Worm (Caenorhabditis elegans) whole organism, early embryonic: Measurements from ENCODE around the gene lgg-2.

Experiments
- B0310.2 ChIP-seq: sonication (generic microtip); optimal IDR thresholded peaks from 2 replicates; lab custom pipeline; 2016; ENCODE audit warnings: mild to moderate bottlenecking, missing genetic modification characterization, missing compliant biosample characterization
- F13C5.2 ChIP-seq: sonication (generic microtip); optimal IDR thresholded peaks from 2 replicates; lab custom pipeline; 2017; ENCODE audit warnings: mild to moderate bottlenecking, missing genetic modification characterization, inconsistent platforms, missing compliant biosample characterization
- aly-1 ChIP-seq: sonication (generic microtip); optimal IDR thresholded peaks from 2 replicates; lab custom pipeline; 2016; ENCODE audit warnings: missing genetic modification characterization, missing compliant biosample characterization
- ama-1 ChIP-seq: fragments of 150-350 bp; optimal IDR thresholded peaks from 2 replicates; lab custom pipeline; 2014
- ceh-13 ChIP-seq: fragments of 200-800 bp; sonication (Bioruptor generic); optimal IDR thresholded peaks from 2 replicates; lab custom pipeline; 2018; ENCODE audit warnings: mild to moderate bottlenecking, missing genetic modification characterization, missing compliant biosample characterization
- ceh-36 ChIP-seq: sonication (generic microtip); optimal IDR thresholded peaks from 2 replicates; lab custom pipeline; 2016; ENCODE audit warnings: missing genetic modification characterization, inconsistent platforms, missing compliant biosample characterization
- ets-7 ChIP-seq: sonication (generic microtip); optimal IDR thresholded peaks from 2 replicates; lab custom pipeline; 2016; ENCODE audit warnings: missing genotype, missing genetic modification characterization, missing compliant biosample characterization
- flt-1 ChIP-seq: fragments of 200-800 bp; sonication (Bioruptor generic); IDR thresholded peaks from 2 replicates; pipeline ENCODE4 v1.3.6; 2022; ENCODE audit warnings: missing genetic modification characterization, missing compliant biosample characterization
- hmbx-1 ChIP-seq: sonication (generic microtip); optimal IDR thresholded peaks from 2 replicates; lab custom pipeline; 2016; ENCODE audit warnings: mild to moderate bottlenecking, missing genetic modification characterization, missing compliant biosample characterization
- hmg-4 ChIP-seq: fragments of 200-800 bp; sonication (Bioruptor generic); optimal IDR thresholded peaks from 2 replicates; lab custom pipeline; 2018; ENCODE audit warnings: mild to moderate bottlenecking, missing genetic modification characterization, missing compliant biosample characterization
- hnd-1 ChIP-seq: sonication (generic microtip); optimal IDR thresholded peaks from 2 replicates; lab custom pipeline; 2016; ENCODE audit warnings: missing genetic modification characterization, missing compliant biosample characterization
- pes-1 ChIP-seq: fragments of 200-800 bp; sonication (Bioruptor generic); IDR thresholded peaks from 2 replicates; pipeline ENCODE4 v1.3.6; 2022; ENCODE audit warnings: missing genetic modification reagents, missing genetic modification characterization, missing compliant biosample characterization
- scrt-1 ChIP-seq: fragments of 200-800 bp; sonication (Bioruptor generic); IDR thresholded peaks from 2 replicates; pipeline ENCODE4 v1.3.6; 2022; ENCODE audit warnings: missing genetic modification characterization, missing compliant biosample characterization
- sea-1 ChIP-seq: fragments of 200-800 bp; sonication (Bioruptor generic); conservative IDR thresholded peaks from 2 replicates; pipeline ENCODE4 v1.3.6; 2022; ENCODE audit warnings: missing genetic modification characterization, missing compliant biosample characterization
- tbx-11 ChIP-seq: fragments of 200-800 bp; sonication (Bioruptor generic); IDR thresholded peaks from 2 replicates; pipeline ENCODE4 v1.3.6; 2022; ENCODE audit warnings: missing genetic modification characterization, missing compliant biosample characterization
- tbx-37 ChIP-seq: fragments of 200-800 bp; sonication (Bioruptor generic); conservative IDR thresholded peaks from 2 replicates; pipeline ENCODE4 v1.3.6; 2022; ENCODE audit warnings: missing genetic modification reagents, missing genetic modification characterization, missing compliant biosample characterization
- tra-4 ChIP-seq: sonication (generic microtip); optimal IDR thresholded peaks from 2 replicates; lab custom pipeline; 2017; ENCODE audit warnings: missing genetic modification characterization, missing compliant biosample characterization

lgg-2 gene

ce11 chrIV:10894255-10894654 is 41.4 kb downstream of the lgg-2 start, which contains the start of gene srlf-14:
Gene srlf-14 (minus strand): TSS chrIV:10894355.
- TF ChIP-seq B0310.2 (tag; lab: Kevin White, UChicago) (no peak), sea-1 (GFP tag; lab: Robert Waterston, UW) (no peak), flt-1 (GFP tag; lab: Robert Waterston, UW) (no peak), tbx-11 (GFP tag; lab: Robert Waterston, UW) (no peak), ceh-36 (tag; lab: Kevin White, UChicago) (no peak), ets-7 (tag; lab: Kevin White, UChicago) (no peak), tra-4 (tag; lab: Kevin White, UChicago) (no peak), aly-1 (tag; lab: Kevin White, UChicago) (no peak)

ce11 chrIV:10891993-10892392 is 43.7 kb downstream of the lgg-2 start, which contains the start of gene srlf-12:
Gene srlf-12 (minus strand): TSS chrIV:10892093.
- TF ChIP-seq flt-1 (GFP tag; lab: Robert Waterston, UW) (no peak), tbx-37 (GFP tag; lab: Robert Waterston, UW) (no peak), scrt-1 (GFP tag; lab: Robert Waterston, UW) (no peak), tbx-11 (GFP tag; lab: Robert Waterston, UW) (no peak), pes-1 (GFP tag; lab: Robert Waterston, UW) (no peak), ama-1 (lab: Kevin White, UChicago) (no peak), ceh-13 (no peak), ets-7 (tag; lab: Kevin White, UChicago) (no peak), F13C5.2 (no peak), aly-1 (tag; lab: Kevin White, UChicago) (no peak), B0310.2 (tag; lab: Kevin White, UChicago) (no peak), tra-4 (tag; lab: Kevin White, UChicago) (no peak), hnd-1 (tag; lab: Kevin White, UChicago) (no peak), sea-1 (GFP tag; lab: Robert Waterston, UW) (no peak), hmbx-1 (tag; lab: Kevin White, UChicago) (no peak), hmg-4 (no peak)

ce11 chrIV:10889820-10890462 is 45.8 kb downstream of the lgg-2 start, which contains the start of gene F13E9.15:
Gene F13E9.15 (minus strand): TSS chrIV:10889870.
- TF ChIP-seq ceh-13 (no peak), hnd-1 (tag; lab: Kevin White, UChicago) (no peak), ceh-36 (tag; lab: Kevin White, UChicago) (no peak), F13C5.2 (no peak), hmbx-1 (tag; lab: Kevin White, UChicago) (no peak), tbx-37 (GFP tag; lab: Robert Waterston, UW) (no peak), tbx-11 (GFP tag; lab: Robert Waterston, UW) (no peak), B0310.2 (tag; lab: Kevin White, UChicago) (no peak), tra-4 (tag; lab: Kevin White, UChicago) (no peak), flt-1 (GFP tag; lab: Robert Waterston, UW) (no peak), scrt-1 (GFP tag; lab: Robert Waterston, UW) (no peak), ama-1 (lab: Kevin White, UChicago) (no peak), aly-1 (tag; lab: Kevin White, UChicago) (no peak), pes-1 (GFP tag; lab: Robert Waterston, UW) (no peak), sea-1 (GFP tag; lab: Robert Waterston, UW) (no peak), ets-7 (tag; lab: Kevin White, UChicago) (no peak), hmg-4 (no peak)

- TF ChIP-seq ceh-36 (tag; lab: Kevin White, UChicago) (no peak), hmg-4 (no peak), B0310.2 (tag; lab: Kevin White, UChicago) (no peak), flt-1 (GFP tag; lab: Robert Waterston, UW) (no peak), hmbx-1 (tag; lab: Kevin White, UChicago) (no peak), tbx-11 (GFP tag; lab: Robert Waterston, UW) (no peak), tbx-37 (GFP tag; lab: Robert Waterston, UW) (no peak), ama-1 (lab: Kevin White, UChicago) (no peak), hnd-1 (tag; lab: Kevin White, UChicago) (no peak), tra-4 (tag; lab: Kevin White, UChicago) (no peak), ceh-13 (no peak)
These were observed 48.4 kb downstream of the lgg-2 start, which contains the start of gene F13E9.16 for ce11 chrIV:10887285-10887684. Gene F13E9.16 (minus strand): TSS chrIV:10887385.

- TF ChIP-seq ceh-36 (tag; lab: Kevin White, UChicago) (no peak), F13C5.2 (no peak), tbx-37 (GFP tag; lab: Robert Waterston, UW) (no peak), B0310.2 (tag; lab: Kevin White, UChicago) (no peak), aly-1 (tag; lab: Kevin White, UChicago) (no peak), ets-7 (tag; lab: Kevin White, UChicago) (no peak), pes-1 (GFP tag; lab: Robert Waterston, UW) (no peak), hnd-1 (tag; lab: Kevin White, UChicago) (no peak), ama-1 (lab: Kevin White, UChicago) (no peak), tbx-11 (GFP tag; lab: Robert Waterston, UW) (no peak), tra-4 (tag; lab: Kevin White, UChicago) (no peak), sea-1 (GFP tag; lab: Robert Waterston, UW) (no peak), hmbx-1 (tag; lab: Kevin White, UChicago) (no peak), flt-1 (GFP tag; lab: Robert Waterston, UW) (no peak), hmg-4 (no peak), ceh-13 (no peak), scrt-1 (GFP tag; lab: Robert Waterston, UW) (no peak)
These were observed 49.8 kb downstream of the lgg-2 start, which contains the start of gene srlf-11 for ce11 chrIV:10885915-10886314. Gene srlf-11 (minus strand): TSS chrIV:10886015.

ce11 chrIV:10884263-10884662 is 51.4 kb downstream of the lgg-2 start, which contains the start of gene F13E9.5:
Gene F13E9.5 (minus strand): TSS chrIV:10884363.
- no peak for TF ChIP-seq ama-1 (lab: Kevin White, UChicago)
